Worm (Caenorhabditis elegans): ENCODE measurements around the gene Y64H9A.2.

Y64H9A.2 gene

ce11 chrX:5077696-5078343 lies 34.0 kb downstream of the Y64H9A.2 start, which contains the start of gene cal-5 (continued):
- TF ChIP-seq ama-1 (optimal IDR thresholded peaks at IDR 0.05) (no peak), ama-1 (GFP tag; optimal IDR thresholded peaks at IDR 0.05) (no peak), C17E4.6 (GFP tag; IDR thresholded peaks at IDR 0.05) (no peak), F52B5.7 (tag; optimal IDR thresholded peaks at IDR 0.05) (no peak), ets-4 (GFP tag; optimal IDR thresholded peaks at IDR 0.05) (peak; percentile 10), lin-35 (GFP tag; optimal IDR thresholded peaks at IDR 0.05) (no peak), pbrm-1 (GFP tag; IDR thresholded peaks at IDR 0.05) (no peak), lin-40 (tag; optimal IDR thresholded peaks at IDR 0.05) (peak; percentile 46), chd-7 (tag; optimal IDR thresholded peaks at IDR 0.05) (peak; percentile 19), Y56A3A.18 (GFP tag; IDR thresholded peaks at IDR 0.05) (no peak), zfh-2 (GFP tag; conservative IDR thresholded peaks at IDR 0.05) (peak; percentile 97), Y53F4B.3 (GFP tag; IDR thresholded peaks at IDR 0.05) (no peak), nhr-80 (tag; optimal IDR thresholded peaks at IDR 0.05) (peak; percentile 94)

ce11 chrX:5079297-5079696 lies 35.5 kb downstream of the Y64H9A.2 start:
- TF ChIP-seq F55B11.4 (tag; optimal IDR thresholded peaks at IDR 0.05; ENCODE audit: borderline replicate concordance, insufficient read depth) = no peak
- TF ChIP-seq lin-40 (tag; optimal IDR thresholded peaks at IDR 0.05) = peak; percentile 8
- TF ChIP-seq K11D2.4 (GFP tag; IDR thresholded peaks at IDR 0.05) = 0 out of 2 replicates have a peak, but pooled peaks have one; percentile 25
- TF ChIP-seq nfya-1 (tag; optimal IDR thresholded peaks at IDR 0.05; ENCODE audit: borderline replicate concordance, insufficient read depth) = no peak
- TF ChIP-seq repo-1 (tag; optimal IDR thresholded peaks at IDR 0.05) = no peak

DNA sequence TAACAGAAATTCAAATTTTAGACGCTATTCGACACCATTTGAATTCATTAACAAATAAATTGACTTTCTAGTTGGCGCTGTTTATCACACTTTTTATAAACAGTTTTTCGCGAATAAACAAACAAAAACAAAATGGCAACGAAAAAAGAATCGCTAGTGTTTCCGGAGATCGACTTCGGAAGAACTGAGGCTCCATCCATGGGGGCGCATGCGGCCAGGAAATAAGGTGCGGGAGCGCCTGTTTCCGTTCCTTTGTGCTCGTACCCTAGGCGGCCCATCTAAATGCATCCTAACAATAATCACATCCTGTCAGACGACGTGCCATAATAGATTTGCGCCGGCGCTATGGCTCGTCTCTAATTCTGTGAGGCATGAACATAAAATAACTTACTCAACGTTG lies 40.3 kb downstream of the Y64H9A.2 start:
- TF ChIP-seq cebp-1 (GFP tag; IDR thresholded peaks at IDR 0.05) (no peak), cebp-1 (tag; optimal IDR thresholded peaks at IDR 0.05) (no peak), ztf-22 (GFP tag; optimal IDR thresholded peaks at IDR 0.05) (no peak), K11D2.4 (GFP tag; IDR thresholded peaks at IDR 0.05) (no peak), zfh-2 (GFP tag; conservative IDR thresholded peaks at IDR 0.05) (0 out of 2 replicates have a peak, but pooled peaks have one; percentile 34)

DNA sequence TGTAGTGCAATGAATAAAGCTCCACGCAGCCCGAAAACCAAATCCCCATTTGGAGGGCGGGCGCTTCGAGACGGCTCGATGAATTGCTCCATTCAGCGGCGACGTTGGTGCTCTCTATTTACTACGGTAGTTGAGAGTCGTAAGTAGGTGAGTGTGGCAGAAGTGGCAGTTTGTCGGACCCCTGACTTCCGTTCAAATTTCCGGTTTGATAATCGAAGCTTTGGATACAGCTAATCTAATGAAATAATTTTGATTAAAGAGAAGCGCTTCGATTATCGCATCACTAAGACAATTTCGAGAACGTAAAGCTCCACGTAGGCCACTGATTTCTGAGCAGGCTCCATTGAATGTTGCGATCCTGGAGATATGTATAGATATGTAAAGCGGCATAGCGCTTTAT lies 40.7 kb downstream of the Y64H9A.2 start, which contains the start of gene ets-5:
Gene ets-5, minus strand, starts transcription at position 32 of the 400 bp plus-strand sequence.
- TF ChIP-seq F49E8.2 (tag; optimal IDR thresholded peaks at IDR 0.05; ENCODE audit: insufficient read depth) (no peak), let-526 (GFP tag; IDR thresholded peaks at IDR 0.05) (0 out of 2 replicates have a peak, but pooled peaks have one; percentile 28)

- TF ChIP-seq nhr-90 (tag; optimal IDR thresholded peaks at IDR 0.05) (peak; percentile 89), nfya-2 (GFP tag; IDR thresholded peaks at IDR 0.05) (no peak), madf-6 (GFP tag; IDR thresholded peaks at IDR 0.05) (peak; percentile 55), egrh-3 (GFP tag; IDR thresholded peaks at IDR 0.05) (peak; percentile 51; the same call in 1 of the 2 replicates), snpc-1.1 (tag; optimal IDR thresholded peaks at IDR 0.05; ENCODE audit: insufficient read depth) (peak; percentile 45), sdz-38 (tag; optimal IDR thresholded peaks at IDR 0.05) (no peak), F22D6.2 (tag; optimal IDR thresholded peaks at IDR 0.05) (peak; percentile 69), bed-2 (GFP tag; IDR thresholded peaks at IDR 0.05) (peak; percentile 74; the same call in 1 of the 2 replicates), F33H1.4 (GFP tag; IDR thresholded peaks at IDR 0.05) (no peak), lsl-1 (GFP tag; optimal IDR thresholded peaks at IDR 0.05) (peak; percentile 4), B0019.2 (GFP tag; conservative IDR thresholded peaks at IDR 0.05) (no peak), F37B4.10 (GFP tag; IDR thresholded peaks at IDR 0.05) (no peak), nhr-179 (tag; optimal IDR thresholded peaks at IDR 0.05) (peak; percentile 49), ekl-4 (GFP tag; IDR thresholded peaks at IDR 0.05) (peak; percentile 69), K11D2.4 (GFP tag; IDR thresholded peaks at IDR 0.05) (peak; percentile 81), lir-1 (GFP tag; conservative IDR thresholded peaks at IDR 0.05) (peak; percentile 61; the same call in 1 of the 2 replicates), hlh-26 (GFP tag; conservative IDR thresholded peaks at IDR 0.05) (no peak), Y53F4B.3 (GFP tag; IDR thresholded peaks at IDR 0.05) (no peak), B0261.1 (tag; optimal IDR thresholded peaks at IDR 0.05) (peak; percentile 98), Y67H2A.10 (GFP tag; conservative IDR thresholded peaks at IDR 0.05) (0 out of 2 replicates have a peak, but pooled peaks have one; percentile 12)
Observed at ce11 chrX:5085465-5085864, 41.7 kb downstream of the Y64H9A.2 start.

Measured in whole organism, young adult.